Worm (Caenorhabditis elegans): ENCODE data around the gene F52D2.5.

DNA sequence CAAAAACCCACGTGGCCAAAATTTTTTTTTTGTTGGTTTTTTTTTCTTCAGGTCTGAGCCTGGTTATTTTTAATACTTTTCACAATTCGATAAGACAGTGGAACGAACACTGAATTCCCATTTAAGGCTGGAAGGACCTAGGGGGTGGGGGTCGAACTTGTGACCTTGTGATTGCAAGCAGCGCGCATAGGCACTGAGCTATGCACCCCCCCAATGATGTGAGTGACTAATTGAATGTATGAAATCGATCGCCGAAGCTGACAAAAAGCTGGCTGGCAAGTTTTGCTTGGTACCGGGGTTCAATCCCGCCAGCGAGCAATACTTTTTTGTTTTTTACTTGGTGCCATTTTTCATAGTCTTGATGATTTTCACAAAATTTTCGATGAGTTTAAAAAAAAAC, 24.2 kb upstream of the F52D2.5 start:
- no peak for TF ChIP-seq unc-62 (GFP tag; optimal IDR thresholded peaks at IDR 0.05)
- TF ChIP-seq lin-13 (GFP tag; optimal IDR thresholded peaks at IDR 0.05) = no peak
- no peak for TF ChIP-seq nhr-77 (tag; optimal IDR thresholded peaks at IDR 0.05)
